ENCODE assay signal across 4 worm cellular contexts in the genomic region with DNA sequence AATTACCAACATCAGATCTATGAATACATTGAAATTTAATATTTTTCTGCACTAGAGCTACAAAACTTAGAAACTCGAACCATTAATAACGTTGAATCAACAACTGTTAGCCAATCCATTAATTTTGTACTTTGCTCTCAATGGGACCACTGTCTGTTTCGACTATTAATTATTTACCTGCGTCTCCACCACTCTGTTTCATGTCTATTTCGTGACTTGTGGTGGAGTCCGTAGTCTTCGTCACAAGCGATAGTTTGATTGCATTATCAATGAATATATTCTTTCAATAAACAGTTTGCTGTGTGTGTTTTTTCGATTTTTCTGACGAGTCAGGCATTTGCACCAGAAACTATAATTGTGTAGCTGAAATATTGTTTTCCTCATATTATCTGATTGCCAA.
TF ChIP-seq lines count a peak whose summit lies in the region.

No protein-coding gene starts in this region.

TF ChIP-seq in whole organism, L1 larva, 84 proteins besides CTCF, POLR2A, EP300 and RAD21 (continued from another document):
- TF ChIP-seq fkh-10 (GFP tag; optimal IDR thresholded peaks at IDR 0.05; lab: Kevin White, UChicago) (no peak), unc-86 (tag; optimal IDR thresholded peaks at IDR 0.05; lab: Kevin White, UChicago) (no peak), mdl-1 (tag; optimal IDR thresholded peaks at IDR 0.05; lab: Kevin White, UChicago) (no peak), rnt-1 (tag; optimal IDR thresholded peaks at IDR 0.05; lab: Kevin White, UChicago) (peak; percentile 73), skn-1 (tag; optimal IDR thresholded peaks at IDR 0.05; lab: Kevin White, UChicago) (no peak), nhr-90 (tag; optimal IDR thresholded peaks at IDR 0.05; lab: Kevin White, UChicago; ENCODE audit: poor library complexity) (no peak), lin-35 (GFP tag; optimal IDR thresholded peaks at IDR 0.05; lab: Kevin White, UChicago) (peak in 1 of 2 experiments; percentile 2), lin-39 (tag; optimal IDR thresholded peaks at IDR 0.05; lab: Kevin White, UChicago) (peak; percentile 59), C34B4.2 (tag; optimal IDR thresholded peaks at IDR 0.05; lab: Kevin White, UChicago) (no peak), mef-2 (tag; optimal IDR thresholded peaks at IDR 0.05; lab: Kevin White, UChicago) (no peak)
TF ChIP-seq in whole organism, L1 larva: peak in this region for 12.

TF ChIP-seq in whole organism, L3 larva, 47 proteins besides CTCF, POLR2A, EP300 and RAD21 (continued from another document):
- TF ChIP-seq fkh-2 (tag; optimal IDR thresholded peaks at IDR 0.05; lab: Kevin White, UChicago) = no peak
- TF ChIP-seq nhr-23 (tag; optimal IDR thresholded peaks at IDR 0.05; lab: Kevin White, UChicago) = no peak
- no peak for TF ChIP-seq mml-1 (tag; optimal IDR thresholded peaks at IDR 0.05; lab: Kevin White, UChicago)
- TF ChIP-seq elt-2 (tag; optimal IDR thresholded peaks at IDR 0.05; lab: Kevin White, UChicago) = peak; percentile 57
- TF ChIP-seq lin-15B (tag; optimal IDR thresholded peaks at IDR 0.05; lab: Kevin White, UChicago) = no peak
- TF ChIP-seq nhr-12 (tag; optimal IDR thresholded peaks at IDR 0.05; lab: Kevin White, UChicago) = no peak
- peak; percentile 64 for TF ChIP-seq pqm-1 (tag; optimal IDR thresholded peaks at IDR 0.05; lab: Kevin White, UChicago)
- TF ChIP-seq ZK546.5 (tag; optimal IDR thresholded peaks at IDR 0.05; lab: Kevin White, UChicago) = no peak
- no peak for TF ChIP-seq nhr-237 (tag; optimal IDR thresholded peaks at IDR 0.05; lab: Kevin White, UChicago)
- no peak for TF ChIP-seq nhr-76 (tag; optimal IDR thresholded peaks at IDR 0.05; lab: Kevin White, UChicago)
- peak; percentile 17 for TF ChIP-seq nfya-1 (tag; optimal IDR thresholded peaks at IDR 0.05; lab: Kevin White, UChicago; ENCODE audit: insufficient read depth)

TF ChIP-seq in whole organism, L4 larva, 104 proteins besides CTCF, POLR2A, EP300 and RAD21 (continued from another document):
- TF ChIP-seq php-3 (GFP tag; IDR thresholded peaks at IDR 0.05; lab: Robert Waterston, UW) (0 out of 2 replicates have a peak, but pooled peaks have one; percentile 8), nhr-77 (tag; optimal IDR thresholded peaks at IDR 0.05; lab: Kevin White, UChicago) (peak; percentile 37), mxl-2 (GFP tag; conservative IDR thresholded peaks at IDR 0.05; lab: Robert Waterston, UW) (no peak), gei-8 (GFP tag; optimal IDR thresholded peaks at IDR 0.05; lab: Kevin White, UChicago) (no peak), unc-62 (GFP tag; optimal IDR thresholded peaks at IDR 0.05 in 1 of 2; lab: Kevin White, UChicago) (no peak), unc-62 (tag; optimal IDR thresholded peaks at IDR 0.05; lab: Kevin White, UChicago) (no peak), saeg-2 (GFP tag; IDR thresholded peaks at IDR 0.05; lab: Robert Waterston, UW) (no peak), dve-1 (tag; optimal IDR thresholded peaks at IDR 0.05; lab: Kevin White, UChicago; ENCODE audit: insufficient read depth) (peak; percentile 25), aha-1 (tag; lab: Kevin White, UChicago) (no peak), pqm-1 (tag; optimal IDR thresholded peaks at IDR 0.05; lab: Kevin White, UChicago) (peak; percentile 83), nhr-25 (tag; optimal IDR thresholded peaks at IDR 0.05; lab: Kevin White, UChicago; ENCODE audit: borderline replicate concordance, insufficient read depth) (no peak), daf-8 (GFP tag; IDR thresholded peaks at IDR 0.05; lab: Robert Waterston, UW) (no peak), cey-2 (tag; optimal IDR thresholded peaks at IDR 0.05; lab: Kevin White, UChicago; ENCODE audit: borderline replicate concordance, insufficient read depth) (no peak), hlh-30 (tag; optimal IDR thresholded peaks at IDR 0.05; lab: Kevin White, UChicago; ENCODE audit: insufficient read depth) (no peak), fos-1 (tag; optimal IDR thresholded peaks at IDR 0.05; lab: Kevin White, UChicago) (no peak), nhr-28 (tag; optimal IDR thresholded peaks at IDR 0.05; lab: Kevin White, UChicago) (peak; percentile 99), ceh-32 (tag; optimal IDR thresholded peaks at IDR 0.05; lab: Kevin White, UChicago; ENCODE audit: poor library complexity) (no peak), lin-29 (GFP tag; IDR thresholded peaks at IDR 0.05; lab: Robert Waterston, UW) (no peak), attf-4 (tag; optimal IDR thresholded peaks at IDR 0.05; lab: Kevin White, UChicago) (no peak), tag-97 (GFP tag; IDR thresholded peaks at IDR 0.05; lab: Robert Waterston, UW) (no peak), T20F7.1 (GFP tag; optimal IDR thresholded peaks at IDR 0.05; lab: Kevin White, UChicago) (no peak), dmd-6 (GFP tag; IDR thresholded peaks at IDR 0.05; lab: Robert Waterston, UW) (peak; percentile 58), snpc-4 (tag; optimal IDR thresholded peaks at IDR 0.05; lab: Kevin White, UChicago) (no peak), nhr-11 (tag; optimal IDR thresholded peaks at IDR 0.05; lab: Kevin White, UChicago) (no peak), nhr-48 (tag; optimal IDR thresholded peaks at IDR 0.05; lab: Kevin White, UChicago) (no peak), dmd-9 (GFP tag; IDR thresholded peaks at IDR 0.05; lab: Robert Waterston, UW) (no peak)

TF ChIP-seq in whole organism, mixed stage, embryonic, 35 proteins besides CTCF, POLR2A, EP300 and RAD21 (continued from another document):
- TF ChIP-seq mab-5 (tag; optimal IDR thresholded peaks at IDR 0.05; lab: Kevin White, UChicago) (peak; percentile 64), hlh-1 (tag; optimal IDR thresholded peaks at IDR 0.05; lab: Kevin White, UChicago) (peak; percentile 68), nhr-2 (tag; optimal IDR thresholded peaks at IDR 0.05; lab: Kevin White, UChicago) (no peak)
